Fruit fly (Drosophila melanogaster) whole organism, embryonic: ENCODE results near the gene Bem46.

Source experiments
- Blimp-1 ChIP-seq: fragments of 200-800 bp; sonication (Bioruptor generic); optimal IDR thresholded peaks from 3 replicates; lab custom pipeline; 2018; ENCODE audit warnings: missing biosample characterization, missing genetic modification characterization, mild to moderate bottlenecking, moderate library complexity, missing genetic modification reagents
- CG1024 ChIP-seq: fragments of 200-800 bp; sonication (Bioruptor generic); IDR thresholded peaks from 2 replicates; pipeline ENCODE4 v1.3.6; 2022; ENCODE audit warnings: missing biosample characterization, missing genetic modification characterization
- CG10274 ChIP-seq: fragments of 200-800 bp; sonication (Bioruptor generic); optimal IDR thresholded peaks from 3 replicates; lab custom pipeline; 2017; ENCODE audit warnings: missing biosample characterization, mild to moderate bottlenecking, missing genetic modification characterization
- CG10565 ChIP-seq: fragments of 200-800 bp; sonication (Bioruptor generic); optimal IDR thresholded peaks from 3 replicates; lab custom pipeline; 2016; ENCODE audit warnings: missing biosample characterization, mild to moderate bottlenecking, missing genetic modification characterization
- CG11723 ChIP-seq: fragments of 200-800 bp; sonication (Bioruptor generic); optimal IDR thresholded peaks from 2 replicates; lab custom pipeline; 2017; ENCODE audit warnings: missing biosample characterization, mild to moderate bottlenecking, missing genetic modification characterization
- CG12219 ChIP-seq: fragments of 200-800 bp; sonication (Bioruptor generic); optimal IDR thresholded peaks from 3 replicates; lab custom pipeline; 2018; ENCODE audit warnings: missing biosample characterization, mild to moderate bottlenecking, missing genetic modification characterization
- CG12236 ChIP-seq: fragments of 200-800 bp; sonication (Bioruptor generic); optimal IDR thresholded peaks from 2 replicates; lab custom pipeline; 2016; ENCODE audit warnings: missing biosample characterization, missing genetic modification characterization
- CG12659 ChIP-seq: fragments of 200-800 bp; sonication (Bioruptor generic); optimal IDR thresholded peaks from 3 replicates; lab custom pipeline; 2017; ENCODE audit warnings: mild to moderate bottlenecking, missing biosample characterization, missing genetic modification reagents, missing genetic modification characterization
- CG13424 ChIP-seq: fragments of 200-800 bp; sonication (Bioruptor generic); optimal IDR thresholded peaks from 2 replicates; lab custom pipeline; 2019; ENCODE audit warnings: missing biosample characterization, mild to moderate bottlenecking, missing genetic modification characterization, moderate library complexity
- CG15479 ChIP-seq: fragments of 200-800 bp; sonication (Bioruptor generic); optimal IDR thresholded peaks from 3 replicates; lab custom pipeline; 2019; ENCODE audit warnings: missing biosample characterization, mild to moderate bottlenecking, missing genetic modification characterization, moderate library complexity
- CG1647 ChIP-seq: fragments of 200-800 bp; sonication (Bioruptor generic); optimal IDR thresholded peaks from 3 replicates; lab custom pipeline; 2016; ENCODE audit warnings: missing biosample characterization, missing genetic modification characterization
- CG1792 ChIP-seq: fragments of 200-800 bp; sonication (Bioruptor generic); optimal IDR thresholded peaks from 2 replicates; lab custom pipeline; 2016; ENCODE audit warnings: missing biosample characterization, missing genetic modification characterization
- CG2202 ChIP-seq: fragments of 200-800 bp; sonication (Bioruptor generic); optimal IDR thresholded peaks from 2 replicates; lab custom pipeline; 2018; ENCODE audit warnings: missing biosample characterization, mild to moderate bottlenecking, missing genetic modification characterization
- CG33557 ChIP-seq: fragments of 200-800 bp; sonication (Bioruptor generic); optimal IDR thresholded peaks from 2 replicates; lab custom pipeline; 2019; ENCODE audit warnings: missing biosample characterization, mild to moderate bottlenecking, missing genetic modification characterization, moderate library complexity
- CG34224 ChIP-seq: fragments of 200-800 bp; sonication (Bioruptor generic); IDR thresholded peaks from 3 replicates; pipeline ENCODE4 v1.3.6; 2022; ENCODE audit warnings: missing biosample characterization, missing genetic modification characterization; ENCODE audit not compliant: partially characterized antibody
- CG4328 ChIP-seq: fragments of 200-800 bp; sonication (Bioruptor generic); optimal IDR thresholded peaks from 3 replicates; lab custom pipeline; 2017; ENCODE audit warnings: missing biosample characterization, missing genetic modification reagents, missing genetic modification characterization
- CG5180 ChIP-seq: fragments of 200-800 bp; sonication (Bioruptor generic); optimal IDR thresholded peaks from 3 replicates; lab custom pipeline; 2017; ENCODE audit warnings: missing biosample characterization, missing genetic modification characterization, mild to moderate bottlenecking, moderate library complexity, missing genetic modification reagents
- CG6654 ChIP-seq: fragments of 200-800 bp; sonication (Bioruptor generic); optimal IDR thresholded peaks from 2 replicates; lab custom pipeline; 2017; ENCODE audit warnings: missing biosample characterization, mild to moderate bottlenecking, missing genetic modification characterization
- CG7271 ChIP-seq: fragments of 200-800 bp; sonication (Bioruptor generic); optimal IDR thresholded peaks from 2 replicates; lab custom pipeline; 2018; ENCODE audit warnings: missing biosample characterization, mild to moderate bottlenecking, missing genetic modification characterization, moderate library complexity
- CG7963 ChIP-seq: fragments of 200-800 bp; sonication (Bioruptor generic); IDR thresholded peaks from 3 replicates; pipeline ENCODE4 v1.3.6; 2022; ENCODE audit warnings: missing biosample characterization, missing genetic modification characterization; ENCODE audit not compliant: partially characterized antibody
- CG9609 ChIP-seq: fragments of 200-800 bp; sonication (Bioruptor generic); optimal IDR thresholded peaks from 3 replicates; lab custom pipeline; 2016; ENCODE audit warnings: missing biosample characterization, missing genetic modification characterization
- CkIIα-i1 ChIP-seq: fragments of 200-800 bp; sonication (Bioruptor generic); IDR thresholded peaks from 2 replicates; pipeline ENCODE4 v1.3.6; 2022; ENCODE audit warnings: missing biosample characterization, missing genetic modification characterization
- D19A ChIP-seq: fragments of 200-800 bp; optimal IDR thresholded peaks from 3 replicates; lab custom pipeline; 2019; ENCODE audit warnings: missing biosample characterization, mild to moderate bottlenecking, missing genetic modification characterization, moderate library complexity
- Dip2 ChIP-seq: fragments of 200-800 bp; sonication (Bioruptor generic); IDR thresholded peaks from 2 replicates; pipeline ENCODE4 v1.3.6; 2022; ENCODE audit warnings: missing biosample characterization, missing genetic modification characterization
- Dref ChIP-seq: fragments of 200-800 bp; sonication (Bioruptor generic); IDR thresholded peaks from 2 replicates; pipeline ENCODE4 v1.3.6; 2022; ENCODE audit warnings: missing biosample characterization, missing genetic modification characterization
- Eip74EF ChIP-seq, 2 experiments: fragments of 200-800 bp in 1 of 2; fragments of >200 bp in 1 of 2; sonication (Bioruptor generic) in 1 of 2; optimal IDR thresholded peaks; 2 replicates each; lab custom pipeline; 2017 to 2019; ENCODE audit warnings: missing biosample characterization in 2 of 2, missing genetic modification characterization in 2 of 2, mild to moderate bottlenecking in 1 of 2, moderate library complexity in 1 of 2
- HLH54F ChIP-seq: fragments of 200-800 bp; sonication (Bioruptor generic); optimal IDR thresholded peaks from 3 replicates; lab custom pipeline; 2016; ENCODE audit warnings: missing biosample characterization, missing genetic modification characterization
- Hr3 ChIP-seq: fragments of 200-800 bp; sonication (Bioruptor generic); optimal IDR thresholded peaks from 3 replicates; lab custom pipeline; 2016; ENCODE audit warnings: missing biosample characterization, missing genetic modification characterization
- Jarid2 ChIP-seq: fragments of 200-800 bp; sonication (Bioruptor generic); optimal IDR thresholded peaks from 3 replicates; lab custom pipeline; 2017; ENCODE audit warnings: mild to moderate bottlenecking, missing biosample characterization, missing genetic modification reagents, missing genetic modification characterization
- Lim3 ChIP-seq: fragments of 200-800 bp; sonication (Bioruptor generic); IDR thresholded peaks from 2 replicates; pipeline ENCODE4 v1.3.6; 2022; ENCODE audit warnings: missing biosample characterization, missing genetic modification characterization
- Mes4 ChIP-seq: fragments of 200-800 bp; sonication (Bioruptor generic); optimal IDR thresholded peaks from 2 replicates; lab custom pipeline; 2016; ENCODE audit warnings: missing biosample characterization, missing genetic modification characterization
- NC2β ChIP-seq: fragments of 200-800 bp; sonication (Bioruptor generic); optimal IDR thresholded peaks from 2 replicates; lab custom pipeline; 2016; ENCODE audit warnings: missing biosample characterization, missing genetic modification characterization
- NFAT ChIP-seq: fragments of 200-800 bp; sonication (Bioruptor generic); IDR thresholded peaks from 2 replicates; pipeline ENCODE4 v1.3.6; 2022; ENCODE audit warnings: missing biosample characterization, missing genetic modification characterization
- Sox100B ChIP-seq: fragments of 200-800 bp; sonication (Bioruptor generic); optimal IDR thresholded peaks from 3 replicates; lab custom pipeline; 2018; ENCODE audit warnings: missing biosample characterization, mild to moderate bottlenecking, missing genetic modification characterization
- Sry-δ ChIP-seq: fragments of 200-800 bp; sonication (Bioruptor generic); optimal IDR thresholded peaks from 2 replicates; lab custom pipeline; 2016; ENCODE audit warnings: missing biosample characterization, missing genetic modification characterization
- Stat92E ChIP-seq, 3 experiments: fragments of >200 bp in 2 of 3; fragments of 200-800 bp in 1 of 3; sonication (Bioruptor generic) in 1 of 3; optimal IDR thresholded peaks; 2 replicates each; lab custom pipeline; 2017 to 2019; ENCODE audit warnings: missing biosample characterization in 3 of 3, missing genetic modification characterization in 3 of 3, mild to moderate bottlenecking in 1 of 3, moderate library complexity in 1 of 3
- Xbp1 ChIP-seq: fragments of 200-800 bp; sonication (Bioruptor generic); optimal IDR thresholded peaks from 3 replicates; lab custom pipeline; 2016; ENCODE audit warnings: missing biosample characterization, mild to moderate bottlenecking, missing genetic modification characterization
- al ChIP-seq: fragments of 200-800 bp; sonication (Bioruptor generic); IDR thresholded peaks from 2 replicates; pipeline ENCODE4 v1.3.6; 2022; ENCODE audit warnings: missing biosample characterization, missing genetic modification characterization
- bab2 ChIP-seq: fragments of 200-800 bp; sonication (Bioruptor generic); optimal IDR thresholded peaks from 2 replicates; lab custom pipeline; 2016; ENCODE audit warnings: missing biosample characterization, missing genetic modification characterization
- chif ChIP-seq, 2 experiments: fragments of 200-800 bp; sonication (Bioruptor generic); optimal IDR thresholded peaks; 3 replicates each; lab custom pipeline; 2016; ENCODE audit warnings: missing biosample characterization in 2 of 2, missing genetic modification characterization in 2 of 2
- dan ChIP-seq: fragments of 200-800 bp; sonication (Bioruptor generic); IDR thresholded peaks from 2 replicates; pipeline ENCODE4 v1.3.6; 2022; ENCODE audit warnings: missing biosample characterization, missing genetic modification characterization
- ems ChIP-seq: fragments of 200-800 bp; sonication (Bioruptor generic); optimal IDR thresholded peaks from 3 replicates; lab custom pipeline; 2016; ENCODE audit warnings: missing biosample characterization, missing genetic modification characterization
- fru ChIP-seq: fragments of >200 bp; optimal IDR thresholded peaks from 2 replicates; lab custom pipeline; 2017
- inv ChIP-seq: fragments of 200-800 bp; sonication (Bioruptor generic); IDR thresholded peaks from 2 replicates; pipeline ENCODE4 v1.3.6; 2022; ENCODE audit warnings: missing biosample characterization, missing genetic modification characterization; ENCODE audit not compliant: partially characterized antibody
- oc ChIP-seq: fragments of 200-800 bp; sonication (Bioruptor generic); optimal IDR thresholded peaks from 2 replicates; lab custom pipeline; 2018; ENCODE audit warnings: missing biosample characterization, mild to moderate bottlenecking, missing genetic modification characterization, moderate library complexity
- otp ChIP-seq: fragments of 200-800 bp; sonication (Bioruptor generic); IDR thresholded peaks from 3 replicates; pipeline ENCODE4, ENCODE4 v1.3.6; 2022; ENCODE audit warnings: missing biosample characterization, missing genetic modification characterization
- psq ChIP-seq: fragments of 200-800 bp; sonication (Bioruptor generic); optimal IDR thresholded peaks from 2 replicates; lab custom pipeline; 2017; ENCODE audit warnings: missing biosample characterization, missing genetic modification characterization
- sd ChIP-seq: fragments of 200-800 bp; sonication (Bioruptor generic); optimal IDR thresholded peaks from 3 replicates; lab custom pipeline; 2018; ENCODE audit warnings: missing biosample characterization, mild to moderate bottlenecking, missing genetic modification characterization, moderate library complexity
- sim ChIP-seq: fragments of 200-800 bp; sonication (Bioruptor generic); IDR thresholded peaks from 2 replicates; pipeline ENCODE4 v1.3.6; 2022; ENCODE audit warnings: missing biosample characterization, missing genetic modification characterization
- zfh1 ChIP-seq: fragments of 200-800 bp; sonication (Bioruptor generic); IDR thresholded peaks from 3 replicates; pipeline ENCODE4 v1.3.6; 2022; ENCODE audit warnings: missing biosample characterization, missing genetic modification characterization

The Bem46 gene

dm6 chr2L:3037153-3037579 is 49.2 kb downstream of the Bem46 start, which contains the start of the genes CG17260 and SerRS (continued):
- 0 out of 3 replicates have a peak, but pooled peaks have one; percentile 36 for TF ChIP-seq CG34224 (GFP tag; lab: Robert Waterston, UW)
- TF ChIP-seq dan (GFP tag; lab: Robert Waterston, UW) = peak; percentile 86
- TF ChIP-seq CG12659 (GFP tag; lab: Kevin White, UChicago) = peak; percentile 93
- TF ChIP-seq Sry-δ (GFP tag; lab: Kevin White, UChicago) = peak; percentile 66
- TF ChIP-seq bab2 (GFP tag; lab: Kevin White, UChicago) = peak; percentile 94
- peak; percentile 67 for TF ChIP-seq CG12219 (GFP tag; lab: Kevin White, UChicago)
- peak; percentile 61 for TF ChIP-seq Jarid2
- peak; percentile 68; the same call in 1 of the 3 replicates for TF ChIP-seq otp (GFP tag; lab: Robert Waterston, UW)
- no peak for TF ChIP-seq fru (lab: Kevin White, UChicago)
- peak; percentile 94 for TF ChIP-seq CG13424 (tag; lab: Kevin White, UChicago)
- TF ChIP-seq CG5180 = no peak
- no peak for TF ChIP-seq CG11723
- TF ChIP-seq Mes4 (GFP tag; lab: Kevin White, UChicago) = peak; percentile 75
- peak in 1 of 3 experiments; percentile 37 for TF ChIP-seq Stat92E (GFP tag; optimal IDR thresholded peaks at IDR 0.05; lab: Kevin White, UChicago)
- TF ChIP-seq Xbp1 (GFP tag; lab: Kevin White, UChicago) = peak; percentile 96
- peak; percentile 57; the same call in 1 of the 2 replicates for TF ChIP-seq Lim3
- TF ChIP-seq NC2β (GFP tag; lab: Kevin White, UChicago) = peak; percentile 86
- TF ChIP-seq CG10274 (GFP tag; lab: Kevin White, UChicago) = peak; percentile 61
- no peak for TF ChIP-seq CG15479 (GFP tag; lab: Kevin White, UChicago)
- no peak for TF ChIP-seq D19A (tag; lab: Kevin White, UChicago)
- peak; percentile 84 for TF ChIP-seq NFAT (GFP tag; lab: Robert Waterston, UW)
- TF ChIP-seq oc (tag; lab: Kevin White, UChicago) = no peak
- peak; percentile 25; the same call in 1 of the 2 replicates for TF ChIP-seq Dref (GFP tag; lab: Robert Waterston, UW)
- peak; percentile 97 for TF ChIP-seq HLH54F (GFP tag; lab: Kevin White, UChicago)
- peak; percentile 89 for TF ChIP-seq CG1647 (GFP tag; lab: Kevin White, UChicago)
- peak; percentile 71 for TF ChIP-seq CG12236 (GFP tag; lab: Kevin White, UChicago)
- TF ChIP-seq CG6654 (GFP tag; lab: Kevin White, UChicago) = peak; percentile 65
- no peak for TF ChIP-seq CkIIα-i1 (GFP tag; lab: Robert Waterston, UW)
- TF ChIP-seq CG2202 = peak; percentile 81
- TF ChIP-seq al = peak; percentile 95
- TF ChIP-seq inv (GFP tag; lab: Robert Waterston, UW) = peak; percentile 34; the same call in 1 of the 2 replicates
- peak; percentile 78 for TF ChIP-seq CG1792 (GFP tag; lab: Kevin White, UChicago)
- TF ChIP-seq CG33557 = peak; percentile 77
- TF ChIP-seq CG10565 = peak; percentile 57
- TF ChIP-seq ems (GFP tag; lab: Kevin White, UChicago) = peak; percentile 84
- TF ChIP-seq CG9609 (GFP tag; lab: Kevin White, UChicago) = peak; percentile 85
- TF ChIP-seq chif (GFP tag; optimal IDR thresholded peaks at IDR 0.05; lab: Kevin White, UChicago) = peak; percentile 89 to 94
- peak; percentile 94 for TF ChIP-seq Hr3 (GFP tag; lab: Kevin White, UChicago)
- peak; percentile 90 for TF ChIP-seq psq (GFP tag; lab: Kevin White, UChicago)
- TF ChIP-seq Dip2 (GFP tag; lab: Robert Waterston, UW) = peak; percentile 59; the same call in 1 of the 2 replicates
- TF ChIP-seq sim (GFP tag; lab: Robert Waterston, UW) = no peak
- TF ChIP-seq Blimp-1 (GFP tag; lab: Kevin White, UChicago) = no peak
- no peak for TF ChIP-seq Sox100B (GFP tag; lab: Kevin White, UChicago)
- peak; percentile 91 for TF ChIP-seq zfh1 (GFP tag; lab: Robert Waterston, UW)
- TF ChIP-seq sd (tag; lab: Kevin White, UChicago) = peak; percentile 93
- TF ChIP-seq CG7271 (tag; lab: Kevin White, UChicago) = peak; percentile 75
- TF ChIP-seq CG1024 (GFP tag; lab: Robert Waterston, UW) = peak; percentile 35; the same call in 1 of the 2 replicates
- TF ChIP-seq CG4328 (GFP tag; lab: Kevin White, UChicago) = peak; percentile 81
- no peak for TF ChIP-seq CG7963
- no peak for TF ChIP-seq Eip74EF (GFP tag; optimal IDR thresholded peaks at IDR 0.05; lab: Kevin White, UChicago)
